Fruit fly (Drosophila melanogaster) whole organism, embryonic: ENCODE data around the gene CAH6.
A peak's percentile ranks its signal among the peaks of the same experiment; 100 is the strongest.

Experiments used
- Ada2b ChIP-seq: fragments of 200-800 bp; sonication (Bioruptor generic); IDR thresholded peaks from 2 replicates; pipeline ENCODE4 v1.3.6; 2022; ENCODE audit warnings: missing biosample characterization, missing genetic modification characterization
- Blimp-1 ChIP-seq: fragments of 200-800 bp; sonication (Bioruptor generic); optimal IDR thresholded peaks from 3 replicates; lab custom pipeline; 2018; ENCODE audit warnings: missing biosample characterization, missing genetic modification characterization, mild to moderate bottlenecking, moderate library complexity, missing genetic modification reagents
- BtbVII ChIP-seq: fragments of 200-800 bp; sonication (Bioruptor generic); optimal IDR thresholded peaks from 3 replicates; lab custom pipeline; 2017; ENCODE audit warnings: missing biosample characterization, mild to moderate bottlenecking, missing genetic modification characterization
- Bteb2 ChIP-seq: fragments of 200-800 bp; sonication (Bioruptor generic); optimal IDR thresholded peaks from 2 replicates; lab custom pipeline; 2016; ENCODE audit warnings: missing biosample characterization, missing genetic modification characterization
- CG10209 ChIP-seq: fragments of 200-800 bp; sonication (Bioruptor generic); optimal IDR thresholded peaks from 3 replicates; lab custom pipeline; 2017; ENCODE audit warnings: missing biosample characterization, mild to moderate bottlenecking, missing genetic modification characterization, missing genetic modification reagents
- CG10959 ChIP-seq: fragments of 200-800 bp; sonication (Bioruptor generic); IDR thresholded peaks from 2 replicates; pipeline ENCODE4 v1.3.6; 2022; ENCODE audit warnings: missing biosample characterization, missing genetic modification characterization
- CG11093 ChIP-seq: fragments of 200-800 bp; sonication (Bioruptor generic); IDR thresholded peaks from 3 replicates; pipeline ENCODE4 v1.3.6; 2022; ENCODE audit warnings: missing biosample characterization, missing genetic modification characterization
- CG13296 ChIP-seq: fragments of 200-800 bp; sonication (Bioruptor generic); optimal IDR thresholded peaks from 3 replicates; lab custom pipeline; 2018; ENCODE audit warnings: missing biosample characterization, mild to moderate bottlenecking, missing genetic modification characterization
- CG1647 ChIP-seq: fragments of 200-800 bp; sonication (Bioruptor generic); optimal IDR thresholded peaks from 3 replicates; lab custom pipeline; 2016; ENCODE audit warnings: missing biosample characterization, missing genetic modification characterization
- CG7928 ChIP-seq: fragments of 200-800 bp; sonication (Bioruptor generic); optimal IDR thresholded peaks from 2 replicates; lab custom pipeline; 2017; ENCODE audit warnings: missing biosample characterization, mild to moderate bottlenecking, missing genetic modification characterization
- CG8089 ChIP-seq: fragments of 200-800 bp; sonication (Bioruptor generic); optimal IDR thresholded peaks from 3 replicates; lab custom pipeline; 2016; ENCODE audit warnings: missing biosample characterization, missing genetic modification characterization
- CG8388 ChIP-seq: fragments of 200-800 bp; sonication (Bioruptor generic); optimal IDR thresholded peaks from 2 replicates; lab custom pipeline; 2019; ENCODE audit warnings: missing biosample characterization, mild to moderate bottlenecking, missing genetic modification characterization, moderate library complexity
- CG9797 ChIP-seq: fragments of 200-800 bp; sonication (Bioruptor generic); optimal IDR thresholded peaks from 3 replicates; lab custom pipeline; 2018; ENCODE audit warnings: missing biosample characterization, mild to moderate bottlenecking, missing genetic modification characterization
- Camta ChIP-seq: fragments of 200-800 bp; sonication (Bioruptor generic); optimal IDR thresholded peaks from 2 replicates; lab custom pipeline; 2016; ENCODE audit warnings: missing biosample characterization, missing genetic modification characterization
- D ChIP-seq, 2 experiments: fragments of 200-800 bp in 1 of 2; fragments of >200 bp in 1 of 2; sonication (Bioruptor generic) in 1 of 2; optimal IDR thresholded peaks; 2 replicates in 1 of 2; 3 replicates in 1 of 2; lab custom pipeline; 2017; ENCODE audit warnings: mild to moderate bottlenecking in 1 of 2, missing biosample characterization in 1 of 2, missing genetic modification characterization in 1 of 2, missing genetic modification reagents in 1 of 2
- D19B ChIP-seq: fragments of 200-800 bp; sonication (Bioruptor generic); optimal IDR thresholded peaks from 2 replicates; lab custom pipeline; 2017; ENCODE audit warnings: missing biosample characterization, mild to moderate bottlenecking, missing genetic modification characterization
- Dad ChIP-seq: fragments of 200-800 bp; sonication (Bioruptor generic); optimal IDR thresholded peaks from 3 replicates; lab custom pipeline; 2016; ENCODE audit warnings: missing biosample characterization, missing genetic modification characterization
- Doc2 ChIP-seq: fragments of 200-800 bp; sonication (Bioruptor generic); IDR thresholded peaks from 2 replicates; pipeline ENCODE4 v1.3.6; 2022; ENCODE audit warnings: missing biosample characterization, missing genetic modification characterization
- Elba2 ChIP-seq: fragments of 200-800 bp; sonication (Bioruptor generic); optimal IDR thresholded peaks from 3 replicates; lab custom pipeline; 2016; ENCODE audit warnings: missing biosample characterization, missing genetic modification characterization
- H2.0 ChIP-seq: fragments of 200-800 bp; sonication (Bioruptor generic); IDR thresholded peaks from 2 replicates; pipeline ENCODE4 v1.3.6; 2022; ENCODE audit warnings: missing biosample characterization, missing genetic modification characterization
- Lim3 ChIP-seq: fragments of 200-800 bp; sonication (Bioruptor generic); IDR thresholded peaks from 2 replicates; pipeline ENCODE4 v1.3.6; 2022; ENCODE audit warnings: missing biosample characterization, missing genetic modification characterization
- MTF-1 ChIP-seq: fragments of 200-800 bp; sonication (Bioruptor generic); optimal IDR thresholded peaks from 2 replicates; lab custom pipeline; 2018; ENCODE audit warnings: missing biosample characterization, mild to moderate bottlenecking, missing genetic modification characterization, borderline replicate concordance
- Max ChIP-seq: fragments of 200-800 bp; sonication (Bioruptor generic); optimal IDR thresholded peaks from 2 replicates; lab custom pipeline; 2016; ENCODE audit warnings: missing biosample characterization, mild to moderate bottlenecking, missing genetic modification characterization
- NC2α ChIP-seq: fragments of 200-800 bp; sonication (Bioruptor generic); optimal IDR thresholded peaks from 2 replicates; lab custom pipeline; 2016; ENCODE audit warnings: missing biosample characterization, missing genetic modification characterization
- NK7.1 ChIP-seq: fragments of 200-800 bp; sonication (Bioruptor generic); optimal IDR thresholded peaks from 3 replicates; lab custom pipeline; 2016; ENCODE audit warnings: missing biosample characterization, missing genetic modification characterization
- Sox100B ChIP-seq: fragments of 200-800 bp; sonication (Bioruptor generic); optimal IDR thresholded peaks from 3 replicates; lab custom pipeline; 2018; ENCODE audit warnings: missing biosample characterization, mild to moderate bottlenecking, missing genetic modification characterization
- Sry-β ChIP-seq: fragments of 200-800 bp; sonication (Bioruptor generic); optimal IDR thresholded peaks from 2 replicates; lab custom pipeline; 2018; ENCODE audit warnings: missing biosample characterization, mild to moderate bottlenecking, missing genetic modification characterization, moderate library complexity
- TFAM ChIP-seq: fragments of 200-800 bp; sonication (Bioruptor generic); optimal IDR thresholded peaks from 2 replicates; lab custom pipeline; 2017; ENCODE audit warnings: missing biosample characterization, missing genetic modification characterization, inconsistent platforms
- amos ChIP-seq: fragments of 200-800 bp; sonication (Bioruptor generic); IDR thresholded peaks from 2 replicates; pipeline ENCODE4 v1.3.6; 2022; ENCODE audit warnings: missing biosample characterization, missing genetic modification characterization; ENCODE audit not compliant: partially characterized antibody
- ap ChIP-seq: fragments of 200-800 bp; sonication (Bioruptor generic); IDR thresholded peaks from 2 replicates; pipeline ENCODE4 v1.3.6; 2022; ENCODE audit warnings: missing biosample characterization, missing genetic modification characterization
- ash1 ChIP-seq: fragments of 200-800 bp; sonication (Bioruptor generic); optimal IDR thresholded peaks from 2 replicates; lab custom pipeline; 2018; ENCODE audit warnings: missing biosample characterization, mild to moderate bottlenecking, missing genetic modification characterization
- btn ChIP-seq: fragments of 200-800 bp; sonication (Bioruptor generic); optimal IDR thresholded peaks from 2 replicates; lab custom pipeline; 2016; ENCODE audit warnings: missing biosample characterization, missing genetic modification characterization
- cas ChIP-seq: fragments of 200-800 bp; sonication (Bioruptor generic); IDR thresholded peaks from 2 replicates; pipeline ENCODE4 v1.3.6; 2022; ENCODE audit warnings: missing biosample characterization, missing genetic modification characterization
- chif ChIP-seq, 2 experiments: fragments of 200-800 bp; sonication (Bioruptor generic); optimal IDR thresholded peaks; 3 replicates each; lab custom pipeline; 2016; ENCODE audit warnings: missing biosample characterization in 2 of 2, missing genetic modification characterization in 2 of 2
- crc ChIP-seq: fragments of 200-800 bp; sonication (Bioruptor generic); optimal IDR thresholded peaks from 2 replicates; lab custom pipeline; 2016; ENCODE audit warnings: missing biosample characterization, missing genetic modification characterization
- fd102C ChIP-seq: fragments of 200-800 bp; sonication (Bioruptor generic); optimal IDR thresholded peaks from 2 replicates; lab custom pipeline; 2018; ENCODE audit warnings: missing biosample characterization, mild to moderate bottlenecking, missing genetic modification characterization, moderate library complexity
- fd64A ChIP-seq: fragments of 200-800 bp; sonication (Bioruptor generic); optimal IDR thresholded peaks from 3 replicates; lab custom pipeline; 2018; ENCODE audit warnings: missing biosample characterization, mild to moderate bottlenecking, missing genetic modification characterization
- fru ChIP-seq: fragments of >200 bp; optimal IDR thresholded peaks from 2 replicates; lab custom pipeline; 2017
- ftz-f1 ChIP-seq: fragments of 200-800 bp; sonication (Bioruptor generic); optimal IDR thresholded peaks from 2 replicates; lab custom pipeline; 2016; ENCODE audit warnings: missing biosample characterization, missing genetic modification characterization
- gsb-n ChIP-seq: fragments of 200-800 bp; sonication (Bioruptor generic); optimal IDR thresholded peaks from 3 replicates; lab custom pipeline; 2018; ENCODE audit warnings: missing biosample characterization, mild to moderate bottlenecking, missing genetic modification characterization
- kni ChIP-seq: fragments of 200-800 bp; sonication (Bioruptor generic); optimal IDR thresholded peaks from 3 replicates; lab custom pipeline; 2017; ENCODE audit warnings: mild to moderate bottlenecking, missing biosample characterization, missing genetic modification reagents, missing genetic modification characterization
- nau ChIP-seq: fragments of 200-800 bp; sonication (Bioruptor generic); optimal IDR thresholded peaks from 3 replicates; lab custom pipeline; 2017; ENCODE audit warnings: missing biosample characterization, mild to moderate bottlenecking, missing genetic modification characterization, missing genetic modification reagents
- phol ChIP-seq: fragments of 200-800 bp; sonication (Bioruptor generic); optimal IDR thresholded peaks from 3 replicates; lab custom pipeline; 2018; ENCODE audit warnings: missing biosample characterization, mild to moderate bottlenecking, missing genetic modification characterization, moderate library complexity
- psq ChIP-seq: fragments of 200-800 bp; sonication (Bioruptor generic); optimal IDR thresholded peaks from 2 replicates; lab custom pipeline; 2017; ENCODE audit warnings: missing biosample characterization, missing genetic modification characterization
- pzg ChIP-seq: fragments of 200-800 bp; sonication (Bioruptor generic); optimal IDR thresholded peaks from 3 replicates; lab custom pipeline; 2018; ENCODE audit warnings: missing biosample characterization, mild to moderate bottlenecking, missing genetic modification characterization, moderate library complexity
- ranshi ChIP-seq: fragments of 200-800 bp; sonication (Bioruptor generic); IDR thresholded peaks from 2 replicates; pipeline ENCODE4 v1.3.6; 2022; ENCODE audit warnings: missing biosample characterization, missing genetic modification characterization
- slbo ChIP-seq: fragments of 200-800 bp; sonication (Bioruptor generic); IDR thresholded peaks from 2 replicates; pipeline ENCODE4 v1.3.6; 2022; ENCODE audit warnings: missing biosample characterization, missing genetic modification characterization
- sug ChIP-seq: fragments of 200-800 bp; optimal IDR thresholded peaks from 2 replicates; lab custom pipeline; 2019; ENCODE audit warnings: missing biosample characterization, mild to moderate bottlenecking, missing genetic modification characterization, moderate library complexity
- tx ChIP-seq: fragments of 200-800 bp; sonication (Bioruptor generic); optimal IDR thresholded peaks from 2 replicates; lab custom pipeline; 2016; ENCODE audit warnings: missing biosample characterization, missing genetic modification characterization
- wek ChIP-seq: fragments of 200-800 bp; sonication (Bioruptor generic); optimal IDR thresholded peaks from 3 replicates; lab custom pipeline; 2018; ENCODE audit warnings: missing biosample characterization, mild to moderate bottlenecking, missing genetic modification characterization, moderate library complexity

Gene CAH6

dm6 chr3R:31221337-31222047 is 35.9 kb upstream of the CAH6 start (continued):
- no peak for TF ChIP-seq psq (GFP tag; lab: Kevin White, UChicago)
- TF ChIP-seq crc (GFP tag; lab: Kevin White, UChicago), result no peak
- no peak for TF ChIP-seq Sox100B (GFP tag; lab: Kevin White, UChicago)
- TF ChIP-seq CG10959, result no peak
- no peak for TF ChIP-seq CG1647 (GFP tag; lab: Kevin White, UChicago)
- peak; percentile 17 for TF ChIP-seq fru (lab: Kevin White, UChicago)
- TF ChIP-seq CG8388 (GFP tag; lab: Kevin White, UChicago), result no peak
- TF ChIP-seq pzg (GFP tag; lab: Kevin White, UChicago), result no peak
- no peak for TF ChIP-seq CG9797 (GFP tag; lab: Kevin White, UChicago)
- no peak for TF ChIP-seq btn (GFP tag; lab: Kevin White, UChicago)
- TF ChIP-seq CG8089 (GFP tag; lab: Kevin White, UChicago), result no peak
- peak; percentile 41 for TF ChIP-seq fd64A (GFP tag; lab: Kevin White, UChicago)
- no peak for TF ChIP-seq Max (GFP tag; lab: Kevin White, UChicago)
- TF ChIP-seq Doc2, result no peak
- TF ChIP-seq sug, result peak; percentile 5
- peak; percentile 20 for TF ChIP-seq wek
- TF ChIP-seq ftz-f1 (GFP tag; lab: Kevin White, UChicago), result peak; percentile 38
- TF ChIP-seq ash1 (GFP tag; lab: Kevin White, UChicago), result no peak
- no peak for TF ChIP-seq CG11093 (GFP tag; lab: Robert Waterston, UW)
- no peak for TF ChIP-seq phol (tag; lab: Kevin White, UChicago)
- no peak for TF ChIP-seq Dad
- no peak for TF ChIP-seq CG10209
- TF ChIP-seq Ada2b (GFP tag; lab: Robert Waterston, UW), result no peak
- no peak for TF ChIP-seq CG7928 (GFP tag; lab: Kevin White, UChicago)
- no peak for TF ChIP-seq ap
- TF ChIP-seq cas (GFP tag; lab: Robert Waterston, UW), result no peak
- TF ChIP-seq D19B, result no peak
- TF ChIP-seq BtbVII (GFP tag; lab: Kevin White, UChicago), result peak; percentile 8
- no peak for TF ChIP-seq Lim3 (GFP tag; lab: Robert Waterston, UW)
- TF ChIP-seq fd102C, result no peak
- TF ChIP-seq TFAM (GFP tag; lab: Kevin White, UChicago), result no peak
- no peak for TF ChIP-seq Elba2 (GFP tag; lab: Kevin White, UChicago)
- TF ChIP-seq chif (GFP tag; optimal IDR thresholded peaks at IDR 0.05; lab: Kevin White, UChicago), result no peak
- peak; percentile 34 for TF ChIP-seq CG13296
- TF ChIP-seq amos (GFP tag; lab: Robert Waterston, UW), result no peak
- TF ChIP-seq Bteb2 (GFP tag; lab: Kevin White, UChicago), result no peak
- TF ChIP-seq kni (GFP tag; lab: Kevin White, UChicago), result peak; percentile 48
- TF ChIP-seq Camta (GFP tag; lab: Kevin White, UChicago), result no peak
- no peak for TF ChIP-seq ranshi
- TF ChIP-seq D (optimal IDR thresholded peaks at IDR 0.05; lab: Kevin White, UChicago), result peak; percentile 80
- TF ChIP-seq D (GFP tag; optimal IDR thresholded peaks at IDR 0.05; lab: Kevin White, UChicago), result no peak
- no peak for TF ChIP-seq tx
- TF ChIP-seq nau (GFP tag; lab: Kevin White, UChicago), result no peak
- no peak for TF ChIP-seq NC2α (GFP tag; lab: Kevin White, UChicago)
- TF ChIP-seq MTF-1 (GFP tag; lab: Kevin White, UChicago), result peak; percentile 15
- no peak for TF ChIP-seq gsb-n (tag; lab: Kevin White, UChicago)
- TF ChIP-seq Blimp-1 (GFP tag; lab: Kevin White, UChicago), result no peak
- no peak for TF ChIP-seq slbo (GFP tag; lab: Robert Waterston, UW)
- TF ChIP-seq Sry-β (GFP tag; lab: Kevin White, UChicago), result no peak
- TF ChIP-seq H2.0 (GFP tag; lab: Robert Waterston, UW), result no peak
- no peak for TF ChIP-seq NK7.1 (GFP tag; lab: Kevin White, UChicago)
